Worm (Caenorhabditis elegans) whole organism, young adult: ENCODE data around the gene fzr-1.

Experiments used
- B0019.2 ChIP-seq: fragments of 200-800 bp; sonication (Bioruptor generic); conservative IDR thresholded peaks from 2 replicates; pipeline ENCODE4 v1.3.6; 2022; ENCODE audit warnings: missing genetic modification reagents, missing genetic modification characterization, missing compliant biosample characterization
- B0261.1 ChIP-seq: sonication (generic microtip); optimal IDR thresholded peaks from 2 replicates; lab custom pipeline; 2016; ENCODE audit warnings: mild to moderate bottlenecking, missing genetic modification characterization, moderate library complexity, missing compliant biosample characterization
- C06A6.2 ChIP-seq: fragments of 200-800 bp; sonication (Bioruptor generic); conservative IDR thresholded peaks from 2 replicates; pipeline ENCODE4 v1.3.6; 2022; ENCODE audit warnings: missing genetic modification characterization, missing compliant biosample characterization
- C17E4.6 ChIP-seq: fragments of 200-800 bp; sonication (Bioruptor generic); IDR thresholded peaks from 2 replicates; pipeline ENCODE4 v1.3.6; 2022; ENCODE audit warnings: missing genetic modification reagents, missing genetic modification characterization, missing compliant biosample characterization
- D2030.7 ChIP-seq: fragments of 200-800 bp; sonication (Bioruptor generic); IDR thresholded peaks from 2 replicates; pipeline ENCODE4 v1.3.6; 2022; ENCODE audit warnings: missing genetic modification reagents, missing genetic modification characterization, missing compliant biosample characterization
- F33H1.4 ChIP-seq: fragments of 200-800 bp; sonication (Bioruptor generic); IDR thresholded peaks from 2 replicates; pipeline ENCODE4 v1.3.6; 2022; ENCODE audit warnings: missing genetic modification reagents, missing genetic modification characterization, missing compliant biosample characterization
- F37B4.10 ChIP-seq: fragments of 200-800 bp; sonication (Bioruptor generic); IDR thresholded peaks from 2 replicates; pipeline ENCODE4 v1.3.6; 2022; ENCODE audit warnings: missing genetic modification characterization, missing compliant biosample characterization
- F49E8.2 ChIP-seq: sonication (generic microtip); optimal IDR thresholded peaks from 3 replicates; lab custom pipeline; 2017; ENCODE audit warnings: missing genetic modification characterization, mild to moderate bottlenecking, missing compliant biosample characterization, antibody characterized with exemption, moderate library complexity; ENCODE audit not compliant: insufficient read depth
- F55B11.4 ChIP-seq: sonication (generic microtip); optimal IDR thresholded peaks from 2 replicates; lab custom pipeline; 2016; ENCODE audit warnings: missing compliant biosample characterization, missing genetic modification characterization, borderline replicate concordance; ENCODE audit not compliant: insufficient read depth
- Y53F4B.3 ChIP-seq: fragments of 200-800 bp; sonication (Bioruptor generic); IDR thresholded peaks from 2 replicates; pipeline ENCODE4 v1.3.6; 2022; ENCODE audit warnings: missing genetic modification reagents, missing genetic modification characterization, missing compliant biosample characterization
- atf-7 ChIP-seq: sonication (generic microtip); optimal IDR thresholded peaks from 2 replicates; lab custom pipeline; 2017; ENCODE audit warnings: mild to moderate bottlenecking, missing genetic modification characterization, missing compliant biosample characterization
- attf-5 ChIP-seq: fragments of 200-800 bp; sonication (Bioruptor generic); optimal IDR thresholded peaks from 2 replicates; lab custom pipeline; 2018; ENCODE audit warnings: mild to moderate bottlenecking, missing genetic modification characterization, missing compliant biosample characterization
- ccch-3 ChIP-seq: fragments of 200-800 bp; sonication (Bioruptor generic); optimal IDR thresholded peaks from 2 replicates; lab custom pipeline; 2018; ENCODE audit warnings: mild to moderate bottlenecking, missing genetic modification characterization, missing compliant biosample characterization
- cebp-1 ChIP-seq, 2 experiments: fragments of 200-800 bp in 1 of 2; sonication (Bioruptor generic) in 1 of 2; sonication (generic microtip) in 1 of 2; IDR thresholded peaks in 1 of 2; optimal IDR thresholded peaks in 1 of 2; 2 replicates each; pipeline versions ENCODE4 v1.3.6 to Lab custom; 2017 to 2022; ENCODE audit warnings: missing compliant biosample characterization in 2 of 2, missing genetic modification characterization in 2 of 2, mild to moderate bottlenecking in 1 of 2, missing genetic modification reagents in 1 of 2, moderate library complexity in 1 of 2
- ceh-100 ChIP-seq: fragments of 200-800 bp; sonication (Bioruptor generic); IDR thresholded peaks from 2 replicates; pipeline ENCODE4 v1.3.6; 2022; ENCODE audit warnings: missing genetic modification reagents, missing genetic modification characterization, missing compliant biosample characterization
- ceh-91 ChIP-seq: fragments of 200-800 bp; sonication (Bioruptor generic); IDR thresholded peaks from 2 replicates; pipeline ENCODE4 v1.3.6; 2022; ENCODE audit warnings: missing genetic modification reagents, missing genetic modification characterization, missing compliant biosample characterization
- die-1 ChIP-seq: sonication (generic microtip); optimal IDR thresholded peaks from 2 replicates; lab custom pipeline; 2016; ENCODE audit warnings: missing genotype, mild to moderate bottlenecking, missing genetic modification characterization, missing compliant biosample characterization
- dox-1 ChIP-seq: fragments of 200-800 bp; sonication (Bioruptor generic); IDR thresholded peaks from 2 replicates; pipeline ENCODE4 v1.3.6; 2022; ENCODE audit warnings: missing genetic modification reagents, missing genetic modification characterization, missing compliant biosample characterization
- fkh-3 ChIP-seq: sonication (generic microtip); optimal IDR thresholded peaks from 2 replicates; lab custom pipeline; 2016; ENCODE audit warnings: mild to moderate bottlenecking, missing genetic modification characterization, missing compliant biosample characterization
- hsf-1 ChIP-seq: fragments of 200-800 bp; sonication (Bioruptor generic); IDR thresholded peaks from 2 replicates; pipeline ENCODE4 v1.3.6; 2022; ENCODE audit warnings: missing genetic modification reagents, missing genetic modification characterization, missing compliant biosample characterization
- let-607 ChIP-seq, 2 experiments: fragments of 200-800 bp in 1 of 2; sonication (Bioruptor generic) in 1 of 2; sonication (generic microtip) in 1 of 2; optimal IDR thresholded peaks; 2 replicates each; lab custom pipeline; 2016 to 2018; ENCODE audit warnings: mild to moderate bottlenecking in 2 of 2, missing compliant biosample characterization in 2 of 2, missing genetic modification characterization in 2 of 2, moderate library complexity in 2 of 2, missing genotype in 1 of 2
- lsl-1 ChIP-seq: fragments of 200-800 bp; sonication (Bioruptor generic); optimal IDR thresholded peaks from 2 replicates; lab custom pipeline; 2018; ENCODE audit warnings: mild to moderate bottlenecking, missing genetic modification characterization, moderate library complexity, missing compliant biosample characterization
- madf-6 ChIP-seq: fragments of 200-800 bp; sonication (Bioruptor generic); IDR thresholded peaks from 2 replicates; pipeline ENCODE4 v1.3.6; 2022; ENCODE audit warnings: missing genetic modification reagents, missing genetic modification characterization, missing compliant biosample characterization
- madf-8 ChIP-seq: fragments of 200-800 bp; sonication (Bioruptor generic); conservative IDR thresholded peaks from 2 replicates; pipeline ENCODE4 v1.3.6; 2022; ENCODE audit warnings: missing genetic modification reagents, missing genetic modification characterization, missing compliant biosample characterization
- mcd-1 ChIP-seq: fragments of 200-800 bp; sonication (Bioruptor generic); IDR thresholded peaks from 2 replicates; pipeline ENCODE4 v1.3.6; 2022; ENCODE audit warnings: missing genetic modification reagents, missing genetic modification characterization, missing compliant biosample characterization
- mel-28 ChIP-seq: sonication (generic microtip); optimal IDR thresholded peaks from 2 replicates; lab custom pipeline; 2016; ENCODE audit warnings: borderline replicate concordance, mild to moderate bottlenecking, missing genetic modification characterization, missing compliant biosample characterization
- mxl-1 ChIP-seq: sonication (generic microtip); optimal IDR thresholded peaks from 2 replicates; lab custom pipeline; 2016; ENCODE audit warnings: missing genetic modification characterization, missing compliant biosample characterization
- nfya-1 ChIP-seq: sonication (generic microtip); optimal IDR thresholded peaks from 2 replicates; lab custom pipeline; 2017; ENCODE audit warnings: antibody characterized with exemption, missing compliant biosample characterization, missing genetic modification characterization, borderline replicate concordance; ENCODE audit not compliant: insufficient read depth
- nhr-179 ChIP-seq: sonication (generic microtip); optimal IDR thresholded peaks from 2 replicates; lab custom pipeline; 2016; ENCODE audit warnings: mild to moderate bottlenecking, missing genetic modification characterization, missing compliant biosample characterization
- nhr-80 ChIP-seq: sonication (generic microtip); optimal IDR thresholded peaks from 2 replicates; lab custom pipeline; 2016; ENCODE audit warnings: missing genetic modification characterization, missing compliant biosample characterization
- nhr-90 ChIP-seq: sonication (generic microtip); optimal IDR thresholded peaks from 2 replicates; lab custom pipeline; 2016; ENCODE audit warnings: missing genotype, mild to moderate bottlenecking, missing genetic modification characterization, missing compliant biosample characterization
- pbrm-1 ChIP-seq: fragments of 200-800 bp; sonication (Bioruptor generic); IDR thresholded peaks from 2 replicates; pipeline ENCODE4 v1.3.6; 2022; ENCODE audit warnings: missing genetic modification reagents, missing genetic modification characterization, missing compliant biosample characterization
- rec-8 ChIP-seq, 2 experiments: sonication (generic microtip); optimal IDR thresholded peaks; 2 replicates each; lab custom pipeline; 2016; ENCODE audit warnings: mild to moderate bottlenecking in 2 of 2, missing genetic modification characterization in 2 of 2, missing genetic modification reagents in 2 of 2, missing genotype in 2 of 2, missing biosample characterization in 1 of 2, missing compliant biosample characterization in 1 of 2, moderate library complexity in 1 of 2
- snpc-1.1 ChIP-seq: sonication (generic microtip); optimal IDR thresholded peaks from 2 replicates; lab custom pipeline; 2017; ENCODE audit warnings: missing genetic modification characterization, mild to moderate bottlenecking, missing compliant biosample characterization, antibody characterized with exemption, moderate library complexity, missing genotype, missing genetic modification reagents; ENCODE audit not compliant: insufficient read depth
- snpc-1.3 ChIP-seq: sonication (generic microtip); optimal IDR thresholded peaks from 2 replicates; lab custom pipeline; 2017; ENCODE audit warnings: missing genetic modification characterization, mild to moderate bottlenecking, missing compliant biosample characterization, antibody characterized with exemption, moderate library complexity, missing genotype, missing genetic modification reagents; ENCODE audit not compliant: insufficient read depth
- snpc-3.4 ChIP-seq: sonication (generic microtip); optimal IDR thresholded peaks from 2 replicates; lab custom pipeline; 2017; ENCODE audit warnings: missing genetic modification characterization, mild to moderate bottlenecking, missing compliant biosample characterization, antibody characterized with exemption, moderate library complexity, missing genotype, missing genetic modification reagents
- snpc-4 ChIP-seq, 5 experiments: fragments of 150-350 bp in 1 of 5; sonication (generic microtip) in 4 of 5; optimal IDR thresholded peaks; 2 replicates each; lab custom pipeline; 2014 to 2018; ENCODE audit warnings: missing genetic modification characterization in 5 of 5, missing biosample characterization in 3 of 5, antibody characterized with exemption in 2 of 5, mild to moderate bottlenecking in 2 of 5, missing compliant biosample characterization in 2 of 5, missing genotype in 2 of 5, moderate library complexity in 2 of 5, missing genetic modification reagents in 1 of 5
- unc-130 ChIP-seq: sonication (generic microtip); optimal IDR thresholded peaks from 2 replicates; lab custom pipeline; 2016; ENCODE audit warnings: missing genetic modification reagents, missing genetic modification characterization, missing compliant biosample characterization
- unc-62 ChIP-seq: fragments of 150-350 bp; optimal IDR thresholded peaks from 2 replicates; lab custom pipeline; 2014; ENCODE audit warnings: missing biosample characterization, missing genetic modification reagents, missing genetic modification characterization
- xnd-1 ChIP-seq: sonication (generic microtip); optimal IDR thresholded peaks from 2 replicates; lab custom pipeline; 2016; ENCODE audit warnings: missing genotype, missing genetic modification reagents, missing genetic modification characterization, missing compliant biosample characterization
- zim-3 ChIP-seq: sonication (generic microtip); optimal IDR thresholded peaks from 2 replicates; lab custom pipeline; 2017; ENCODE audit warnings: mild to moderate bottlenecking, missing genetic modification characterization, moderate library complexity, missing compliant biosample characterization
- ztf-18 ChIP-seq: sonication (generic microtip); optimal IDR thresholded peaks from 2 replicates; lab custom pipeline; 2016; ENCODE audit warnings: missing genotype, mild to moderate bottlenecking, missing genetic modification characterization, missing compliant biosample characterization
- ztf-22 ChIP-seq: fragments of 200-800 bp; sonication (Bioruptor generic); optimal IDR thresholded peaks from 2 replicates; lab custom pipeline; 2018; ENCODE audit warnings: mild to moderate bottlenecking, missing genetic modification characterization, moderate library complexity, missing compliant biosample characterization

Gene fzr-1

DNA sequence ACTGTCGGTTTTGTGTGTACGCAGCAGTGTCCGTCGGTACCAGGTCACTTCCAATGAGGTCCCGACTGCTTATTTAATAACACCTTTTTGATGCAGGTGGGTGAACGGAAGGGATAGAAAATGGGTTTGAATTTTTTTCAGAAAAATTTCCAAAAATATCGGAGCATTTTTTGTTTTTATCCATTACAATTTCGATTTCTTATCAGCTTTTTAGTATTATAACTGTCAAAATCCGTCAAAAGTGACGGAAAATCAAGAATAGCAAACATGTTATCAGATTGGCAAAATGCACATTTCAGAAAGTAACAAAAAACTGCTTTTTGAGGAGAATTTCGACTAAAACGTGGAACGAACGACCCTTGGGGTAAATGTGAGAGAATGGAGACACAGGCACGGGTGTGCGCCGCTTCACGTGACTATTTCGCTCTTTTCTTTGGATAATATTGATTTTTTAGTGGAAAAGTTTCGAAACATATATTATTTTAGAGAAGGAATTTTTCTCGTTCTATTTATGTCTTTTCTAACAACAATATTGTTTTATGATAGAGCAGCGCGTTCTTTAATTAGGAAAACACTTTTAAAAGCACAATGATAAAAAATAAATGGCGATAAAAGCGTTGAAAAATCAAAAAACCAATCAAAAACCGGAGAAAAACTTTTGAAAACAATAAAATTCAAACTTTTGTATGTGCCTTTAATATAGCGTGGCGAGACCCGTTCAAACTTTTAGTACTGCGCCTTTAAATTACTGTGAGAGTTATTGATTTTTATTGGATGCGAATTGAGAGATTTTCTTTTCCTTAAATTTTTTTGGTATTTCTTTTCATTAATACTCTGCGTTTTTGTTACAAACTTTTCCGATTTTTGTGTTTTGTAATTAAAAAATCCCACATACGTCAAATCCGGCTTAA, 2.9 kb upstream of the fzr-1 start, which contains the start of gene sqv-8:
sqv-8 (plus strand) TSS at position 51 of the 911 bp plus-strand sequence.
- no peak for TF ChIP-seq nhr-179 (tag; lab: Kevin White, UChicago)
- TF ChIP-seq let-607 (tag; optimal IDR thresholded peaks at IDR 0.05; lab: Kevin White, UChicago), result peak; percentile 37 to 43
- TF ChIP-seq hsf-1 (GFP tag; lab: Robert Waterston, UW), result no peak
- TF ChIP-seq F33H1.4 (GFP tag; lab: Robert Waterston, UW), result peak; percentile 94
- no peak for TF ChIP-seq nfya-1
- no peak for TF ChIP-seq pbrm-1 (GFP tag; lab: Robert Waterston, UW)
- no peak for TF ChIP-seq atf-7
- TF ChIP-seq xnd-1 (tag; lab: Kevin White, UChicago), result peak; percentile 94
- TF ChIP-seq unc-62 (GFP tag; lab: Kevin White, UChicago), result peak; percentile 28
- TF ChIP-seq mcd-1 (GFP tag; lab: Robert Waterston, UW), result no peak
- no peak for TF ChIP-seq snpc-4 (GFP tag; optimal IDR thresholded peaks at IDR 0.05; lab: Kevin White, UChicago)
- no peak for TF ChIP-seq snpc-4 (tag; optimal IDR thresholded peaks at IDR 0.05; lab: Kevin White, UChicago)
- TF ChIP-seq F55B11.4 (tag; lab: Kevin White, UChicago), result no peak
- TF ChIP-seq snpc-1.1 (tag; lab: Kevin White, UChicago), result no peak
- no peak for TF ChIP-seq F37B4.10
- TF ChIP-seq attf-5 (GFP tag; lab: Kevin White, UChicago), result peak; percentile 20
- TF ChIP-seq D2030.7 (GFP tag; lab: Robert Waterston, UW), result peak; percentile 62; the same call in 1 of the 2 replicates
- TF ChIP-seq madf-8 (GFP tag; lab: Robert Waterston, UW), result peak; percentile 76
- TF ChIP-seq cebp-1 (GFP tag; IDR thresholded peaks at IDR 0.05; lab: Robert Waterston, UW), result no peak
- TF ChIP-seq cebp-1 (tag; optimal IDR thresholded peaks at IDR 0.05; lab: Kevin White, UChicago), result peak; percentile 77
- TF ChIP-seq mxl-1 (tag; lab: Kevin White, UChicago), result no peak
- no peak for TF ChIP-seq Y53F4B.3 (GFP tag; lab: Robert Waterston, UW)
- TF ChIP-seq ceh-91 (GFP tag; lab: Robert Waterston, UW), result peak; percentile 27; the same call in 1 of the 2 replicates
- no peak for TF ChIP-seq ztf-22 (GFP tag; lab: Kevin White, UChicago)
- TF ChIP-seq B0261.1 (tag; lab: Kevin White, UChicago), result no peak
- TF ChIP-seq C06A6.2 (GFP tag; lab: Robert Waterston, UW), result no peak
- no peak for TF ChIP-seq ceh-100 (GFP tag; lab: Robert Waterston, UW)
- peak; percentile 11 for TF ChIP-seq F49E8.2 (tag; lab: Kevin White, UChicago)
- no peak for TF ChIP-seq ztf-18 (tag; lab: Kevin White, UChicago)
- no peak for TF ChIP-seq zim-3 (tag; lab: Kevin White, UChicago)
- TF ChIP-seq ccch-3 (GFP tag; lab: Kevin White, UChicago), result no peak
- no peak for TF ChIP-seq mel-28
- TF ChIP-seq dox-1, result 0 out of 2 replicates have a peak, but pooled peaks have one; percentile 17
- TF ChIP-seq fkh-3, result no peak
- no peak for TF ChIP-seq unc-130
- TF ChIP-seq die-1, result no peak
- no peak for TF ChIP-seq C17E4.6 (GFP tag; lab: Robert Waterston, UW)
- TF ChIP-seq snpc-3.4, result no peak
- no peak for TF ChIP-seq rec-8 (tag; optimal IDR thresholded peaks at IDR 0.05; lab: Kevin White, UChicago)
- no peak for TF ChIP-seq B0019.2
- TF ChIP-seq snpc-1.3 (tag; lab: Kevin White, UChicago), result peak; percentile 70
- peak; percentile 96 for TF ChIP-seq lsl-1
- TF ChIP-seq nhr-80 (tag; lab: Kevin White, UChicago), result peak; percentile 65
- peak; percentile 97 for TF ChIP-seq madf-6 (GFP tag; lab: Robert Waterston, UW)
- no peak for TF ChIP-seq nhr-90 (tag; lab: Kevin White, UChicago)
